Fruit fly (Drosophila melanogaster): ENCODE data around the gene CG15764.

DNA sequence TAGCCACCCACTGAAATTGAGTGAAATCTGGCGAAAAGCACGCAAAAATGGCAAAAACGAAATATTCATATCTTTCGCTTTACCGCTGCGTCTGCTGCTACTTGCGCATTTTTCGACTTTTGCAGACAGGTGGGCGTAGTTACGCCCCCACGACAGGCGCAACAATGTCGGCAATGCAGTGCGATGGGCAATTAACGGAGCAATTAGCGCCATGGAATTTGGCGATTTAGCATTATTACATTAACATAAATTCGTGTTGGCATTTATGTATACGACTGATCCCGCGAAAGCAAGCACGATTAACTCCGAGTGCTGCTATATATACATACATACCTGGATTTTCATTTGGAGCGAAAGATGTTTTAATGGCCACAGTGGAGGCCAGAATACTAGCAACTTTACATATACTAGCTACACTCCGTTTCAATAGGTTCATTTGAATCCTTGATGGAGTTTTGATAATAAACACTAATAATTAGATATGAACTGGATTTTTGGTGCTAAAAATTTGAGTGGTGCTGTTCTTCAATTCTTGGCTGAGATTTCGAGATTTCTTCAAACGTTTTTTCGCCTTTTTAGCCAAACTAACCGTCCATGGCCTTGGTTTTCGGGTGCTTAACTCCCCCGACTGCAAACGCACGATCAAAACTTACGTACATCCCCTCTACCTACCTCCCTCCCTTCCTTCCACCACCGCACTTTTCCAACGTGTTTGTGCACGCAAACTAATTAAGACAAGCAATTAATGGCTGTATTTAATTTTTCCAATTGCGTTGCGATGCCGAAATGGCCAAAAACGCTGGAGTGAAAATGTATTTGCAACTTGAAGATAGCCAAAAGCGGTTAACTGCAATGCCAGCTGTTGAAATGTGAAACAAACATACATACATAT is 28.2 kb downstream of the CG15764 start:
- TF ChIP-seq Dif (GFP tag; optimal IDR thresholded peaks at IDR 0.05; ENCODE audit: partially characterized antibody) (no peak), br (GFP tag; optimal IDR thresholded peaks at IDR 0.05) (peak; percentile 61), lola (GFP tag; optimal IDR thresholded peaks at IDR 0.05) (no peak), Dfd (GFP tag; optimal IDR thresholded peaks at IDR 0.05) (no peak), Myc (optimal IDR thresholded peaks at IDR 0.05) (no peak), woc (GFP tag; optimal IDR thresholded peaks at IDR 0.05) (peak; percentile 49), sage (GFP tag; optimal IDR thresholded peaks at IDR 0.05) (no peak), Rel (GFP tag; optimal IDR thresholded peaks at IDR 0.05) (no peak), Rel (tag; optimal IDR thresholded peaks at IDR 0.05) (no peak), Hr78 (GFP tag; optimal IDR thresholded peaks at IDR 0.05) (no peak), psq (GFP tag; optimal IDR thresholded peaks at IDR 0.05) (peak; percentile 46), usp (GFP tag; optimal IDR thresholded peaks at IDR 0.05) (no peak), sv (GFP tag; optimal IDR thresholded peaks at IDR 0.05) (no peak), foxo (GFP tag; optimal IDR thresholded peaks at IDR 0.05) (peak in 1 of 2 experiments; percentile 34), fru (GFP tag; optimal IDR thresholded peaks at IDR 0.05) (peak; percentile 33)
